Fruit fly (Drosophila melanogaster): ENCODE results near the gene Eaf6.

Eaf6 gene

dm6 chr3L:5583295-5583707 lies 24.8 kb downstream of the Eaf6 start (continued):
- TF ChIP-seq CG14667 (GFP tag; IDR thresholded peaks at IDR 0.05) (peak; percentile 91), CG15479 (GFP tag; optimal IDR thresholded peaks at IDR 0.05) (no peak), bab2 (GFP tag; optimal IDR thresholded peaks at IDR 0.05) (peak; percentile 90), fd3F (GFP tag; optimal IDR thresholded peaks at IDR 0.05) (peak; percentile 79), TFAM (GFP tag; optimal IDR thresholded peaks at IDR 0.05) (no peak), wek (GFP tag; optimal IDR thresholded peaks at IDR 0.05) (peak; percentile 0), CG11560 (tag; IDR thresholded peaks at IDR 0.05) (peak; percentile 84), gsb-n (tag; optimal IDR thresholded peaks at IDR 0.05) (no peak), mld (GFP tag; IDR thresholded peaks at IDR 0.05; ENCODE audit: partially characterized antibody) (no peak), cwo (GFP tag; optimal IDR thresholded peaks at IDR 0.05) (peak; percentile 52), NC2α (GFP tag; optimal IDR thresholded peaks at IDR 0.05) (peak; percentile 53), Eip74EF (GFP tag; optimal IDR thresholded peaks at IDR 0.05) (no peak), HLH3B (GFP tag; IDR thresholded peaks at IDR 0.05) (peak; percentile 90), D (optimal IDR thresholded peaks at IDR 0.05) (no peak), D (GFP tag; optimal IDR thresholded peaks at IDR 0.05) (peak; percentile 27), CG2116 (GFP tag; optimal IDR thresholded peaks at IDR 0.05) (peak; percentile 83), CG8281 (tag; optimal IDR thresholded peaks at IDR 0.05) (peak; percentile 49), CG7745 (tag; optimal IDR thresholded peaks at IDR 0.05) (no peak), ems (GFP tag; optimal IDR thresholded peaks at IDR 0.05) (peak; percentile 88), Sry-β (GFP tag; optimal IDR thresholded peaks at IDR 0.05) (no peak), jing (GFP tag; optimal IDR thresholded peaks at IDR 0.05) (peak; percentile 63), run (tag; optimal IDR thresholded peaks at IDR 0.05) (no peak), Scr (GFP tag; IDR thresholded peaks at IDR 0.05; ENCODE audit: partially characterized antibody) (peak; percentile 90), Sin3A (optimal IDR thresholded peaks at IDR 0.05) (peak; percentile 90), Taf1 (GFP tag; IDR thresholded peaks at IDR 0.05) (peak; percentile 82), dan (GFP tag; IDR thresholded peaks at IDR 0.05) (peak; percentile 75), az2 (GFP tag; optimal IDR thresholded peaks at IDR 0.05) (peak; percentile 77), fd102C (GFP tag; optimal IDR thresholded peaks at IDR 0.05) (no peak), Asciz (GFP tag; optimal IDR thresholded peaks at IDR 0.05) (no peak), pan (optimal IDR thresholded peaks at IDR 0.05) (no peak), pan (GFP tag; optimal IDR thresholded peaks at IDR 0.05 in 1 of 2, IDR thresholded peaks at IDR 0.05 in 1 of 2) (peak in 1 of 2 experiments; percentile 91), ftz-f1 (GFP tag; optimal IDR thresholded peaks at IDR 0.05) (no peak), CG9817 (tag; optimal IDR thresholded peaks at IDR 0.05) (peak; percentile 94), CG6765 (GFP tag; optimal IDR thresholded peaks at IDR 0.05) (no peak), dmrt11E (tag; optimal IDR thresholded peaks at IDR 0.05) (peak; percentile 81), Nf-YC (tag; optimal IDR thresholded peaks at IDR 0.05) (no peak), CG2889 (GFP tag; IDR thresholded peaks at IDR 0.05) (peak; percentile 89), so (GFP tag; IDR thresholded peaks at IDR 0.05) (peak; percentile 63; the same call in 1 of the 3 replicates), otp (GFP tag; IDR thresholded peaks at IDR 0.05) (peak; percentile 84), oc (tag; optimal IDR thresholded peaks at IDR 0.05) (no peak), cato (GFP tag; optimal IDR thresholded peaks at IDR 0.05; ENCODE audit: borderline replicate concordance) (peak; percentile 72), CG4424 (GFP tag; optimal IDR thresholded peaks at IDR 0.05) (peak; percentile 82), E2f1 (GFP tag; IDR thresholded peaks at IDR 0.05) (peak; percentile 86), vnd (GFP tag; IDR thresholded peaks at IDR 0.05; ENCODE audit: partially characterized antibody) (peak; percentile 77), MBD-R2 (GFP tag; IDR thresholded peaks at IDR 0.05) (peak; percentile 91), kni (GFP tag; optimal IDR thresholded peaks at IDR 0.05) (peak; percentile 16), Dfd (GFP tag; optimal IDR thresholded peaks at IDR 0.05) (no peak), seq (GFP tag; IDR thresholded peaks at IDR 0.05) (peak; percentile 67), Atf-2 (GFP tag; optimal IDR thresholded peaks at IDR 0.05) (peak; percentile 78), bsh (GFP tag; optimal IDR thresholded peaks at IDR 0.05) (peak in 1 of 2 experiments; percentile 80), sima (GFP tag; optimal IDR thresholded peaks at IDR 0.05) (peak; percentile 51)
